Fruit fly (Drosophila melanogaster): Measurements from ENCODE around the gene Uch.

The Uch gene

DNA sequence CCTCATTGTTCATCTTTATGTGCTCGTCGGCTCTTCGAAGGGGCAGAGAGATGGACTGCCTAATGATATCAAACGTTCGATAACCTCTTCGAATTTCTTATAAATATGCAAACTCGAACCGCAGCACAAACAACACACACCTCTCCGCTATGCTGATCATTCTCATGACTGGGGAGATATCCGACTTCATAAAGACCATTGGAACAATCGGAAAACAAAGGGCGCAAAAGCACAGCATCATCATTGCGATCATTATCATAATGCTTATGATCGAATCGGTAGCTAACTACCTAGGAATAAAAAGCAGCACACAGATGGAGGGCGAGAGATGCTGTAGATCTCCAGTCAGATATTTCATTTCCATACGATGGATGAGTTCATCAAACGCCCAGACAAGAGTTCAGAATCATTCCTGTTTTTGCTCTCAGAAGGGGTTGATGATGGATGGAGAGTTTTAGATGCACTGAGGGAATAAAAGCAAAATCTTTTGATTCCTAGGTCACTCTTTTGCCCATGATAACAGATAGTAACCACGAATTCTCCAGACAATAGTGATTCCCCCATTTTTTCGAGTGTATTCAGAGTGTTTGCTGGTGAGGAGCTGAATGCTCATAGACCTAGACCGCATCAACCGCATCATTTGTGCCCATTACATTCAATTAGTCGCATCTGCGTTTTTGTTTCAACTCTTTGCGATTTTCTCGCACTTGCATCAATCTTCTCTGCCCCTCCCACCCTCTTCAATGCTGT, 46.9 kb downstream of the Uch start (continued):
- TF ChIP-seq grn (GFP tag; optimal IDR thresholded peaks at IDR 0.05) = peak; percentile 97
- TF ChIP-seq Xrp1 (GFP tag; IDR thresholded peaks at IDR 0.05) = peak; percentile 14; the same call in 1 of the 2 replicates
- peak; percentile 66 for TF ChIP-seq CG12769 (tag; optimal IDR thresholded peaks at IDR 0.05)
- no peak for TF ChIP-seq fu2 (GFP tag; optimal IDR thresholded peaks at IDR 0.05)
- peak; percentile 12 for TF ChIP-seq D19A (tag; optimal IDR thresholded peaks at IDR 0.05)
- 0 out of 2 replicates have a peak, but pooled peaks have one; percentile 13 for TF ChIP-seq gsb (GFP tag; IDR thresholded peaks at IDR 0.05)
- no peak for TF ChIP-seq CG34224 (GFP tag; IDR thresholded peaks at IDR 0.05; ENCODE audit: partially characterized antibody)
- TF ChIP-seq Kr (GFP tag; optimal IDR thresholded peaks at IDR 0.05) = peak; percentile 39
- TF ChIP-seq ERR (GFP tag; optimal IDR thresholded peaks at IDR 0.05) = no peak
- peak; percentile 13 for TF ChIP-seq chn (GFP tag; optimal IDR thresholded peaks at IDR 0.05)
- TF ChIP-seq CG12744 (GFP tag; optimal IDR thresholded peaks at IDR 0.05) = no peak
- TF ChIP-seq lab (GFP tag; optimal IDR thresholded peaks at IDR 0.05) = peak; percentile 8
- peak; percentile 6 for TF ChIP-seq phol (tag; optimal IDR thresholded peaks at IDR 0.05)
- peak; percentile 84 for TF ChIP-seq zf30C (GFP tag; optimal IDR thresholded peaks at IDR 0.05)
- TF ChIP-seq eve (GFP tag; optimal IDR thresholded peaks at IDR 0.05) = peak in 1 of 2 experiments; percentile 33
- TF ChIP-seq Med (GFP tag) = peak; percentile 51
- TF ChIP-seq Drgx (GFP tag; IDR thresholded peaks at IDR 0.05) = 0 out of 2 replicates have a peak, but pooled peaks have one; percentile 47
- TF ChIP-seq sima (GFP tag; optimal IDR thresholded peaks at IDR 0.05) = no peak
- TF ChIP-seq insv (GFP tag; optimal IDR thresholded peaks at IDR 0.05) = no peak
- TF ChIP-seq CG2712 (tag; optimal IDR thresholded peaks at IDR 0.05) = peak; percentile 13
- TF ChIP-seq pros (GFP tag; optimal IDR thresholded peaks at IDR 0.05) = peak; percentile 6
- TF ChIP-seq CG1603 (tag; optimal IDR thresholded peaks at IDR 0.05) = peak; percentile 43
- TF ChIP-seq kni (GFP tag; optimal IDR thresholded peaks at IDR 0.05) = peak; percentile 71
- TF ChIP-seq chif (GFP tag; optimal IDR thresholded peaks at IDR 0.05) = no peak
- TF ChIP-seq wek (GFP tag; optimal IDR thresholded peaks at IDR 0.05) = no peak
- TF ChIP-seq chinmo (GFP tag; IDR thresholded peaks at IDR 0.05; ENCODE audit: partially characterized antibody) = peak; percentile 82; the same call in 2 of the 4 replicates
- TF ChIP-seq abd-A (tag; optimal IDR thresholded peaks at IDR 0.05) = peak; percentile 82

DNA sequence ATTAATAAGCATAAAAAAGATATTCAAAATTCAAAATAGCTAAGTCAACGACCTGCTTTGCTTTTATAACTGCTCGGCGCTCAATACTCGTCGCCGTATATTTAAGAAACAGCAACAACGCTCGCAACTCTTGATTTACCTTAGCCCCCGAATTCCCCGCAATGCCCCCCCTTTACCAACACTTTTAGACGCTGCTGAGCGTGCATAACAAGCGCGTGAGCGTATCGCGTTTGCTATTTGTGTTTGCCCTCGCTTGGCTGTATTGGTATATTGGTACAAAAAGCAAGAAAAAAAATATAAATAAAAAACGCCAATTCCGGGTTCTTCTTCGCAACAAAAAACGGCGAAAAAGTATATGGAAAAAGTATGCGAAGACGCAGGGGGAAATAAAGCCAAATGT, 48.1 kb downstream of the Uch start:
- TF ChIP-seq Taf1 (GFP tag; IDR thresholded peaks at IDR 0.05) (no peak), Six4 (GFP tag; optimal IDR thresholded peaks at IDR 0.05) (no peak), Dip2 (GFP tag; IDR thresholded peaks at IDR 0.05) (no peak), Meics (GFP tag; optimal IDR thresholded peaks at IDR 0.05) (peak; percentile 14), kah (GFP tag; optimal IDR thresholded peaks at IDR 0.05) (no peak), Pdp1 (GFP tag; optimal IDR thresholded peaks at IDR 0.05) (peak in 1 of 2 experiments; percentile 91), CG4707 (GFP tag; optimal IDR thresholded peaks at IDR 0.05) (no peak), odd (GFP tag; optimal IDR thresholded peaks at IDR 0.05) (peak; percentile 12), CG6683 (GFP tag; optimal IDR thresholded peaks at IDR 0.05) (peak; percentile 9), CG16815 (GFP tag; optimal IDR thresholded peaks at IDR 0.05) (no peak), CG4360 (GFP tag; IDR thresholded peaks at IDR 0.05) (peak; percentile 32; the same call in 1 of the 2 replicates), slp2 (GFP tag; optimal IDR thresholded peaks at IDR 0.05) (no peak), Fer1 (GFP tag; optimal IDR thresholded peaks at IDR 0.05) (peak; percentile 39), chinmo (GFP tag; IDR thresholded peaks at IDR 0.05; ENCODE audit: partially characterized antibody) (peak; percentile 96), fd96Cb (tag; optimal IDR thresholded peaks at IDR 0.05) (no peak), bcd (GFP tag; optimal IDR thresholded peaks at IDR 0.05) (peak; percentile 27), CG10431 (GFP tag; optimal IDR thresholded peaks at IDR 0.05) (no peak), sens (GFP tag) (peak; percentile 69), CG15696 (tag; optimal IDR thresholded peaks at IDR 0.05) (no peak), CG8290 (GFP tag; optimal IDR thresholded peaks at IDR 0.05) (no peak), CG8290 (tag; optimal IDR thresholded peaks at IDR 0.05) (peak in 1 of 2 experiments; percentile 9), CG15514 (GFP tag; optimal IDR thresholded peaks at IDR 0.05) (peak; percentile 21), lilli (GFP tag; optimal IDR thresholded peaks at IDR 0.05) (peak; percentile 27)
